Worm (Caenorhabditis elegans) whole organism, L3 larva: ENCODE measurements around the gene T23B5.3.

Source experiments
- elt-3 ChIP-seq, 3 experiments: fragments of 150-350 bp in 1 of 3; sonication (generic microtip) in 2 of 3; optimal IDR thresholded peaks; 2 replicates in 2 of 3; 4 replicates in 1 of 3; lab custom pipeline; 2014 to 2017; ENCODE audit warnings: missing biosample characterization in 3 of 3, missing genetic modification characterization in 3 of 3
- jun-1 ChIP-seq: fragments of 150-350 bp; optimal IDR thresholded peaks from 2 replicates; lab custom pipeline; 2014; ENCODE audit warnings: missing biosample characterization, missing genetic modification reagents, missing genetic modification characterization
- nhr-11 ChIP-seq: fragments of 150-350 bp; optimal IDR thresholded peaks from 2 replicates; lab custom pipeline; 2014; ENCODE audit warnings: missing biosample characterization, missing genetic modification characterization
- nhr-12 ChIP-seq: fragments of 150-350 bp; optimal IDR thresholded peaks from 2 replicates; lab custom pipeline; 2014; ENCODE audit warnings: missing biosample characterization, missing genetic modification characterization
- nhr-237 ChIP-seq: fragments of 150-350 bp; optimal IDR thresholded peaks from 2 replicates; lab custom pipeline; 2014; ENCODE audit warnings: missing biosample characterization, missing genetic modification characterization
- nhr-76 ChIP-seq: fragments of 150-350 bp; sonication (generic microtip); optimal IDR thresholded peaks from 5 replicates; lab custom pipeline; 2014; ENCODE audit warnings: missing biosample characterization, missing genetic modification characterization
- nhr-77 ChIP-seq: fragments of 150-350 bp; optimal IDR thresholded peaks from 2 replicates; lab custom pipeline; 2014; ENCODE audit warnings: missing biosample characterization, missing genetic modification characterization
- pqm-1 ChIP-seq: fragments of 150-350 bp; optimal IDR thresholded peaks from 2 replicates; lab custom pipeline; 2017; ENCODE audit warnings: missing biosample characterization, missing genetic modification characterization, inconsistent platforms
- snpc-4 ChIP-seq: fragments of 150-350 bp; optimal IDR thresholded peaks from 2 replicates; lab custom pipeline; 2014; ENCODE audit warnings: missing biosample characterization, missing genetic modification characterization
- tbx-2 ChIP-seq: sonication (generic microtip); optimal IDR thresholded peaks from 2 replicates; lab custom pipeline; 2016; ENCODE audit warnings: mild to moderate bottlenecking, missing genetic modification characterization, missing compliant biosample characterization
- ztf-11 ChIP-seq: fragments of 150-350 bp; optimal IDR thresholded peaks from 2 replicates; lab custom pipeline; 2014; ENCODE audit warnings: missing biosample characterization, missing genetic modification characterization

DNA sequence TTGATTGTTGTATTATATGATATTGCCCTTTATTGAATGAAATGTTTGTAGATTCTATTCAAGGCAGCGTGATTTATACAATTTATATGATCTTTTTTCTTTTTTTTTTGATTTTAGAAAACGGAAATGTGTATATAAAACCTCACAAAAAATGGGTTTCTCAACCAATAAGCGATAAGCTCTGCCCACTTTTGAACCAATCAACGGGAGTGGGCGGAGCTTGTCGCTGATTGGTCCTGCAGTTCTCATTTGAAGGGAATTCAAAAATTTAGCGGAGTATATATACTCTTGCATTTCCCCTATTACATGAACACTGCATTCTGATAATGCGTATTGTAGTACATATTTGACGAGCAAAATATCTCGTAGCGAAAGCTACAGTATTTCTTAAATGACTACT is 37.9 kb upstream of the T23B5.3 start:
- TF ChIP-seq ztf-11 (tag; lab: Kevin White, UChicago): no peak
- no peak for TF ChIP-seq snpc-4 (tag; lab: Kevin White, UChicago)
- no peak for TF ChIP-seq nhr-12 (tag; lab: Kevin White, UChicago)
- TF ChIP-seq elt-3 (tag; optimal IDR thresholded peaks at IDR 0.05; lab: Kevin White, UChicago): no peak
- TF ChIP-seq nhr-11 (tag; lab: Kevin White, UChicago): no peak
- no peak for TF ChIP-seq nhr-77 (tag; lab: Kevin White, UChicago)
- no peak for TF ChIP-seq jun-1 (tag; lab: Kevin White, UChicago)
- TF ChIP-seq pqm-1 (tag; lab: Kevin White, UChicago): no peak
- TF ChIP-seq nhr-237 (tag; lab: Kevin White, UChicago): no peak
- TF ChIP-seq nhr-76: no peak
- no peak for TF ChIP-seq tbx-2 (tag; lab: Kevin White, UChicago)
